Worm (Caenorhabditis elegans) whole organism, L2 larva: Measurements from ENCODE around the gene F43C11.12.
A peak's percentile ranks its signal among the peaks of the same experiment; 100 is the strongest.

Source experiments
- ama-1 ChIP-seq: fragments of 150-350 bp; optimal IDR thresholded peaks from 2 replicates; lab custom pipeline; 2018; ENCODE audit warnings: inconsistent platforms
- dmd-4 ChIP-seq: sonication (generic microtip); optimal IDR thresholded peaks from 2 replicates; lab custom pipeline; 2017; ENCODE audit warnings: missing biosample characterization, missing genetic modification characterization
- fos-1 ChIP-seq: fragments of 150-350 bp; optimal IDR thresholded peaks from 2 replicates; lab custom pipeline; 2014; ENCODE audit warnings: missing biosample characterization, missing genetic modification characterization
- mab-5 ChIP-seq: fragments of 150-350 bp; optimal IDR thresholded peaks from 2 replicates; lab custom pipeline; 2014; ENCODE audit warnings: missing biosample characterization, missing genetic modification characterization
- mbf-1 ChIP-seq: sonication (generic microtip); optimal IDR thresholded peaks from 2 replicates; lab custom pipeline; 2017; ENCODE audit warnings: missing biosample characterization, missing genetic modification characterization
- sma-3 ChIP-seq: sonication (generic microtip); optimal IDR thresholded peaks from 2 replicates; lab custom pipeline; 2016; ENCODE audit warnings: missing genetic modification reagents, missing genetic modification characterization, missing compliant biosample characterization
- ztf-11 ChIP-seq: sonication (generic microtip); optimal IDR thresholded peaks from 2 replicates; lab custom pipeline; 2017; ENCODE audit warnings: missing biosample characterization, missing genetic modification characterization

DNA sequence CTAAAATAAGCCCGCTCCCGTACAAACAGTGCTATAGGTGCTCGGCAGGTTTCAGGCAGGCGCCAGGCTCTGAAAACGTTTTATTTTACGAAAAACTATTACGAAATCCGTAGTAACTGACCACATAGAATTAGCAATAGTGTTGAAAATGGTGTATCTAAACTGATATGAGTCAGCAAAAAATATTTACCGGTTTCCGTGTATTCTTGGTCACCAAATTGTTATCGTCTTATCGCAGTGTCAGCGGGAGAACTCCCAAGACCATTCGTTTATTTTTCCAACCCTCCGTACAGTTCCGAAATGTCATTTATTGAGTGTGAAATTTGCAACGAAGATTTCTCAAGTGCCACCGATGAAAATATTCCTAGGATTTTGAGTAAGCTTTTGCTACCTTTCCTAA is 34.3 kb downstream of the F43C11.12 start, which contains the start of gene F43C11.8:
- TF ChIP-seq fos-1 (tag; lab: Kevin White, UChicago) (peak; percentile 1), mbf-1 (tag; lab: Kevin White, UChicago) (no peak), ama-1 (no peak), dmd-4 (no peak), mab-5 (tag; lab: Kevin White, UChicago) (no peak), sma-3 (GFP tag; lab: Kevin White, UChicago) (no peak), ztf-11 (tag; lab: Kevin White, UChicago) (no peak)
